Worm (Caenorhabditis elegans): Measurements from ENCODE around the gene nduc-2.

nduc-2 gene

ce11 chrIII:2768635-2769034 lies 18.0 kb upstream of the nduc-2 start, which contains the start of gene swsn-3 (continued):
- TF ChIP-seq Y116A8C.19 (tag; optimal IDR thresholded peaks at IDR 0.05; ENCODE audit: borderline replicate concordance) (no peak), unc-30 (tag; optimal IDR thresholded peaks at IDR 0.05) (no peak), F16B12.6 (tag; optimal IDR thresholded peaks at IDR 0.05) (peak; percentile 72), lir-3 (tag; optimal IDR thresholded peaks at IDR 0.05; ENCODE audit: poor library complexity) (no peak), jun-1 (tag; optimal IDR thresholded peaks at IDR 0.05) (peak; percentile 78), unc-62 (GFP tag; optimal IDR thresholded peaks at IDR 0.05) (no peak), tlp-1 (tag; optimal IDR thresholded peaks at IDR 0.05) (no peak), fkh-8 (tag; optimal IDR thresholded peaks at IDR 0.05) (peak; percentile 80), ceh-82 (tag; optimal IDR thresholded peaks at IDR 0.05) (peak; percentile 56 to 88 (median 77)), dpl-1 (GFP tag; optimal IDR thresholded peaks at IDR 0.05) (peak; percentile 77 to 87 (median 84)), ces-1 (GFP tag; optimal IDR thresholded peaks at IDR 0.05) (no peak), unc-130 (tag; optimal IDR thresholded peaks at IDR 0.05) (peak; percentile 92), ceh-63 (GFP tag; optimal IDR thresholded peaks at IDR 0.05) (no peak), vab-15 (tag; optimal IDR thresholded peaks at IDR 0.05) (no peak), pag-3 (tag; optimal IDR thresholded peaks at IDR 0.05; ENCODE audit: borderline replicate concordance, insufficient read depth) (no peak), nhr-28 (tag; optimal IDR thresholded peaks at IDR 0.05) (no peak), hpl-2 (GFP tag; optimal IDR thresholded peaks at IDR 0.05) (peak; percentile 83), nhr-77 (tag; optimal IDR thresholded peaks at IDR 0.05) (peak; percentile 73), ztf-4 (tag; optimal IDR thresholded peaks at IDR 0.05) (peak; percentile 77), blmp-1 (tag; optimal IDR thresholded peaks at IDR 0.05) (peak; percentile 77), nhr-19 (GFP tag; conservative IDR thresholded peaks at IDR 0.05) (peak; percentile 85), nhr-20 (tag; optimal IDR thresholded peaks at IDR 0.05) (peak; percentile 86), ceh-8 (GFP tag; optimal IDR thresholded peaks at IDR 0.05) (peak; percentile 83), mab-9 (GFP tag; IDR thresholded peaks at IDR 0.05) (no peak), ama-1 (optimal IDR thresholded peaks at IDR 0.05) (no peak), elt-3 (tag; optimal IDR thresholded peaks at IDR 0.05) (peak in 2 of 6 experiments; percentile 33 to 83), mep-1 (tag; optimal IDR thresholded peaks at IDR 0.05) (peak; percentile 92), xbp-1 (tag; optimal IDR thresholded peaks at IDR 0.05) (peak; percentile 88), dsc-1 (tag; optimal IDR thresholded peaks at IDR 0.05) (peak; percentile 91), nhr-76 (tag; optimal IDR thresholded peaks at IDR 0.05) (peak; percentile 33), lin-14 (GFP tag; optimal IDR thresholded peaks at IDR 0.05) (peak; percentile 86), mdl-1 (tag; optimal IDR thresholded peaks at IDR 0.05) (peak in 1 of 2 experiments; percentile 82), nhr-90 (tag; optimal IDR thresholded peaks at IDR 0.05; ENCODE audit: poor library complexity) (peak; percentile 91), aly-2 (tag; optimal IDR thresholded peaks at IDR 0.05) (peak; percentile 48), elt-2 (tag; optimal IDR thresholded peaks at IDR 0.05) (peak; percentile 68), fkh-10 (GFP tag; optimal IDR thresholded peaks at IDR 0.05) (peak; percentile 56), nhr-47 (tag; optimal IDR thresholded peaks at IDR 0.05) (peak; percentile 92), fkh-4 (tag; optimal IDR thresholded peaks at IDR 0.05; ENCODE audit: borderline replicate concordance) (peak; percentile 44), C34B4.2 (tag; optimal IDR thresholded peaks at IDR 0.05) (no peak), nhr-84 (tag; optimal IDR thresholded peaks at IDR 0.05) (no peak), grh-1 (GFP tag; IDR thresholded peaks at IDR 0.05) (peak; percentile 70), nhr-237 (tag; optimal IDR thresholded peaks at IDR 0.05) (peak; percentile 34), egl-13 (tag; optimal IDR thresholded peaks at IDR 0.05) (peak; percentile 70), snu-23 (GFP tag; optimal IDR thresholded peaks at IDR 0.05) (peak; percentile 89), efl-1 (optimal IDR thresholded peaks at IDR 0.05) (peak; percentile 87), efl-1 (GFP tag; optimal IDR thresholded peaks at IDR 0.05 in 1 of 2) (peak; percentile 83 to 98), snpc-4 (tag; optimal IDR thresholded peaks at IDR 0.05) (peak; percentile 88), fos-1 (tag; optimal IDR thresholded peaks at IDR 0.05) (peak; percentile 59), rnt-1 (tag; optimal IDR thresholded peaks at IDR 0.05) (peak; percentile 96), ceh-90 (tag; optimal IDR thresholded peaks at IDR 0.05) (peak; percentile 4), egl-27 (tag; optimal IDR thresholded peaks at IDR 0.05) (peak in 1 of 2 experiments; percentile 34), lin-13 (GFP tag; optimal IDR thresholded peaks at IDR 0.05) (peak; percentile 88), pax-3 (tag; optimal IDR thresholded peaks at IDR 0.05) (peak; percentile 63)
